Fruit fly (Drosophila melanogaster) ovary, adult (tissue): Measurements from ENCODE around the gene CG45546.

ENCODE experiments used
- CG17801 ChIP-seq: fragments of 200-800 bp; optimal IDR thresholded peaks from 2 replicates; lab custom pipeline; 2019; ENCODE audit warnings: missing biosample characterization, mild to moderate bottlenecking, missing genetic modification characterization, moderate library complexity; ENCODE audit not compliant: partially characterized antibody

CG45546 gene

dm6 chr3R:29369038-29369437 lies at the start of gene CG45546:
TSS of gene CG45546 (plus strand) at chr3R:29369338.
- no peak for TF ChIP-seq CG17801 (GFP tag; lab: Kevin White, UChicago)

dm6 chr3R:29319481-29320289 lies 49.5 kb upstream of the CG45546 start, which contains the start of gene Cnx99A:
TSS of gene Cnx99A (minus strand) at chr3R:29319644.
- peak; percentile 80 for TF ChIP-seq CG17801 (GFP tag; lab: Kevin White, UChicago)

DNA sequence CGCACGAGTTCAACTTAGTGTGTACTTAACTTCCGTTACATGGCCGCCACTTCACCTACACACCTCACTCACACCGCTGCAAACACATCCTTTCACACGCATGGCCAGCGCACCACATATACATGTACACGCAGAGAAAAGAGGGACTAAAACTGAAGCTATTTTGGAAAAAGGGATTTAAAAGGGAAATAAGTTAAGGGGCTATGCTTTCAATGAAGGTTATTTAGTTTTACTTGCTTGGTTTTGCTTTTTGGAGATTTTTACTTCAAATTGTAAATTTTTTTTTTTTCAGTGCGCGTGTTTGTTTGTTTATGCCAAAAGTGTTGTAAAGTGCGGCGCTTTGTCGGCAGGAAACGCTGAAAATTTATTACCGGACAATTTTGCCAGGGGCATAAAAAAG lies 46.5 kb upstream of the CG45546 start:
- TF ChIP-seq CG17801 (GFP tag; lab: Kevin White, UChicago) = no peak

- no peak for TF ChIP-seq CG17801 (GFP tag; lab: Kevin White, UChicago)
Observed at dm6 chr3R:29328607-29329006, 40.5 kb upstream of the CG45546 start.

- TF ChIP-seq CG17801 (GFP tag; lab: Kevin White, UChicago) = no peak
Observed at dm6 chr3R:29353487-29353886, 15.7 kb upstream of the CG45546 start.

dm6 chr3R:29362391-29362790 lies 6.7 kb upstream of the CG45546 start:
- no peak for TF ChIP-seq CG17801 (GFP tag; lab: Kevin White, UChicago)

DNA sequence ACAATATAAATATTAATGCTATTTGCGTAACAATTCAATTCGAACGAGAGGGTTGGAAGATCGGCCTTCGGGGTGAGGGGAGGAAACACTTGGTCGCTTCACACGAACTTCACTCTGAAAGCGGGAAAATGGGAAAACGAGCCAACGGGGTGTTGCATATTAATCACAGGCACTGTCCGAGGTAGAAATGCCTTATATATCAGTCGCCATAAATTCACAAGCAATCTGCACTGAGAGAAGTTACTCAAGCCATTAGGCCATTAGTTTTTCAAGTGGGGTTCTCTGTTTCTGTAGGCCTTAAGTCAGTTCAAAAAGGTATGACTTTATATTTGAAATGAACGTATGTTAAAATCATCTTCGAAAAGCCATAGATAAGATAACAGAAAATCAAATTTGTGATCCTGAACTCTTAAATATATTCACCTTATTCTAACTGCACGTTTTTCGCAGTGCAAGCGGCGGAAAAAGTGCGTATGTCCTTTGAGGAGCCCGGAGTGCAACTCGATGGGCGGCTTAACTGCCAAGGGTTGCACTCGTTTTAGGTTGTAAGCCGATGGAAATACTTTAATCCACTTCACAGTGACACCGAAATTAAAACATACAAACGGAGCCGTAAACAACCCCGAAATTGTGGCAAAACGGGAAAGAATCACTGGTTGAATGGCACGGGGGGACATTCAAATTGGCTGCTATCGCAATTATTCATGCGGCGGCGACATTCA lies 3.5 kb downstream of the CG45546 start:
- no peak for TF ChIP-seq CG17801 (GFP tag; lab: Kevin White, UChicago)

dm6 chr3R:29375397-29376014 lies 6.4 kb downstream of the CG45546 start:
- no peak for TF ChIP-seq CG17801 (GFP tag; lab: Kevin White, UChicago)

DNA sequence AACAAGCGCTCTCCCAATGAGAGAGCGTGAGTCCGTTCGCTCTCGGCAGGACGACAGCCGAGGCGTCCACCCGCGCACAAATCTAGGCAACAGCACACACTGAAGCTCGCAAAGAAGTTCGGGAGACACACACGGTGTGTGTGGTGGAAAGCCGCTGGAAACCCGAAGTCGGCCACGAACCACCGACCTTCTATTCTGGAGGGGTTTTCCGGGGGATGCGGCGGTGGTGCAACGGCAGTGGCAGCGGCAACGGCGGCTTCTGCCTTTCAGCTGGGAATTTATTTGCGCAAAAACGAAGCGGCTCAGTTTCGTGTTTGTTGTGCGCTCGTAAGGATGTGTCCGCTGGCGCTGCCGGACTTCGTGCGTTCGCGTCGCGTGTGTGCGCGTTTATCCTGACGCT lies 8.2 kb downstream of the CG45546 start, which contains the start of gene Ptp99A:
Ptp99A (plus strand) TSS at position 305 of the 400 bp plus-strand sequence.
- no peak for TF ChIP-seq CG17801 (GFP tag; lab: Kevin White, UChicago)
